Worm (Caenorhabditis elegans) whole organism, L2 larva: ENCODE measurements around the gene lgc-21.

Experiments used
- C34F6.9 ChIP-seq: fragments of 150-350 bp; optimal IDR thresholded peaks from 2 replicates; lab custom pipeline; 2014; ENCODE audit warnings: missing biosample characterization, missing genetic modification characterization
- F13H6.1 ChIP-seq: sonication (generic microtip); optimal IDR thresholded peaks from 2 replicates; lab custom pipeline; 2016; ENCODE audit warnings: missing genetic modification characterization, missing compliant biosample characterization
- R02D3.7 ChIP-seq: fragments of 150-350 bp; optimal IDR thresholded peaks from 2 replicates; lab custom pipeline; 2014; ENCODE audit warnings: missing biosample characterization, missing genetic modification characterization
- alr-1 ChIP-seq: fragments of 150-350 bp; optimal IDR thresholded peaks from 2 replicates; lab custom pipeline; 2014; ENCODE audit warnings: missing biosample characterization, missing genetic modification characterization
- aly-2 ChIP-seq: fragments of 150-350 bp; optimal IDR thresholded peaks from 2 replicates; lab custom pipeline; 2014; ENCODE audit warnings: missing biosample characterization, missing genetic modification characterization
- ceh-82 ChIP-seq: fragments of 150-350 bp; optimal IDR thresholded peaks from 2 replicates; lab custom pipeline; 2014; ENCODE audit warnings: missing biosample characterization, missing genetic modification characterization
- dmd-4 ChIP-seq: sonication (generic microtip); optimal IDR thresholded peaks from 2 replicates; lab custom pipeline; 2017; ENCODE audit warnings: missing biosample characterization, missing genetic modification characterization
- elt-1 ChIP-seq: fragments of 150-350 bp; optimal IDR thresholded peaks from 2 replicates; lab custom pipeline; 2014; ENCODE audit warnings: missing biosample characterization, missing genetic modification characterization
- fos-1 ChIP-seq: fragments of 150-350 bp; optimal IDR thresholded peaks from 2 replicates; lab custom pipeline; 2014; ENCODE audit warnings: missing biosample characterization, missing genetic modification characterization
- gmeb-1 ChIP-seq: fragments of 150-350 bp; optimal IDR thresholded peaks from 2 replicates; lab custom pipeline; 2014; ENCODE audit warnings: missing biosample characterization, missing genetic modification characterization
- lin-11 ChIP-seq: fragments of 150-350 bp; sonication (generic microtip); optimal IDR thresholded peaks from 2 replicates; lab custom pipeline; 2014; ENCODE audit warnings: missing biosample characterization, missing genetic modification characterization, inconsistent platforms, mixed read lengths
- lin-13 ChIP-seq: fragments of 150-350 bp; optimal IDR thresholded peaks from 2 replicates; lab custom pipeline; 2014; ENCODE audit warnings: missing biosample characterization, missing genetic modification reagents, missing genetic modification characterization
- lin-39 ChIP-seq: fragments of 150-350 bp; optimal IDR thresholded peaks from 2 replicates; lab custom pipeline; 2014; ENCODE audit warnings: missing biosample characterization, missing genetic modification reagents, missing genetic modification characterization
- lsy-2 ChIP-seq, 2 experiments: fragments of 150-350 bp in 1 of 2; sonication (generic microtip) in 1 of 2; optimal IDR thresholded peaks; 2 replicates each; lab custom pipeline; 2014 to 2017; ENCODE audit warnings: missing biosample characterization in 2 of 2, missing genetic modification characterization in 2 of 2
- mab-5 ChIP-seq: fragments of 150-350 bp; optimal IDR thresholded peaks from 2 replicates; lab custom pipeline; 2014; ENCODE audit warnings: missing biosample characterization, missing genetic modification characterization
- mbf-1 ChIP-seq: sonication (generic microtip); optimal IDR thresholded peaks from 2 replicates; lab custom pipeline; 2017; ENCODE audit warnings: missing biosample characterization, missing genetic modification characterization
- nhr-10 ChIP-seq: sonication (generic microtip); optimal IDR thresholded peaks from 2 replicates; lab custom pipeline; 2017; ENCODE audit warnings: missing biosample characterization, missing genetic modification characterization
- nhr-21 ChIP-seq: fragments of 150-350 bp; optimal IDR thresholded peaks from 2 replicates; lab custom pipeline; 2014; ENCODE audit warnings: missing biosample characterization, missing genetic modification characterization
- nhr-23 ChIP-seq: fragments of 150-350 bp; optimal IDR thresholded peaks from 2 replicates; lab custom pipeline; 2014; ENCODE audit warnings: missing biosample characterization, missing genetic modification reagents, missing genetic modification characterization
- nhr-25 ChIP-seq: fragments of 150-350 bp; sonication (generic microtip); optimal IDR thresholded peaks from 3 replicates; lab custom pipeline; 2014; ENCODE audit warnings: missing biosample characterization, missing genetic modification characterization
- nhr-77 ChIP-seq: fragments of 150-350 bp; optimal IDR thresholded peaks from 2 replicates; lab custom pipeline; 2014; ENCODE audit warnings: missing biosample characterization, missing genetic modification characterization
- peb-1 ChIP-seq: fragments of 150-350 bp; optimal IDR thresholded peaks from 2 replicates; lab custom pipeline; 2014; ENCODE audit warnings: missing biosample characterization, missing genetic modification characterization
- sem-4 ChIP-seq: fragments of 150-350 bp; optimal IDR thresholded peaks from 2 replicates; lab custom pipeline; 2014; ENCODE audit warnings: missing biosample characterization, missing genetic modification reagents, missing genetic modification characterization
- sma-9 ChIP-seq, 2 experiments: fragments of 150-350 bp in 1 of 2; sonication (generic microtip) in 1 of 2; optimal IDR thresholded peaks; 2 replicates each; lab custom pipeline; 2014 to 2016; ENCODE audit warnings: missing genetic modification characterization in 2 of 2, mild to moderate bottlenecking in 1 of 2, missing biosample characterization in 1 of 2, missing compliant biosample characterization in 1 of 2, missing genetic modification reagents in 1 of 2, moderate library complexity in 1 of 2
- snpc-4 ChIP-seq: fragments of 150-350 bp; optimal IDR thresholded peaks from 2 replicates; lab custom pipeline; 2014; ENCODE audit warnings: missing biosample characterization, missing genetic modification characterization
- unc-62 ChIP-seq: fragments of 150-350 bp; optimal IDR thresholded peaks from 2 replicates; lab custom pipeline; 2014; ENCODE audit warnings: missing biosample characterization, missing genetic modification reagents, missing genetic modification characterization
- zag-1 ChIP-seq: fragments of 150-350 bp; optimal IDR thresholded peaks from 2 replicates; lab custom pipeline; 2014; ENCODE audit warnings: missing biosample characterization, missing genetic modification characterization
- ztf-11 ChIP-seq: sonication (generic microtip); optimal IDR thresholded peaks from 2 replicates; lab custom pipeline; 2017; ENCODE audit warnings: missing biosample characterization, missing genetic modification characterization
- ztf-4 ChIP-seq: fragments of 150-350 bp; optimal IDR thresholded peaks from 2 replicates; lab custom pipeline; 2014; ENCODE audit warnings: missing biosample characterization, missing genetic modification characterization

lgc-21 gene

ce11 chrX:14030524-14030923, 37.3 kb downstream of the lgc-21 start:
- TF ChIP-seq sma-9 (GFP tag; optimal IDR thresholded peaks at IDR 0.05; lab: Kevin White, UChicago) (peak; percentile 42), sma-9 (tag; optimal IDR thresholded peaks at IDR 0.05; lab: Kevin White, UChicago) (no peak), snpc-4 (no peak)
- TF ChIP-seq, all 48 proteins: peak for 1

- TF ChIP-seq ceh-82 (no peak), F13H6.1 (no peak), ztf-11 (tag; lab: Kevin White, UChicago) (no peak), elt-1 (tag; lab: Kevin White, UChicago) (no peak), mbf-1 (no peak)
These were observed 37.9 kb downstream of the lgc-21 start for ce11 chrX:14029872-14030271.

ce11 chrX:14029392-14029791, 38.4 kb downstream of the lgc-21 start:
- TF ChIP-seq gmeb-1 (no peak), lsy-2 (tag; optimal IDR thresholded peaks at IDR 0.05; lab: Kevin White, UChicago) (no peak), nhr-10 (tag; lab: Kevin White, UChicago) (no peak), peb-1 (tag; lab: Kevin White, UChicago) (no peak), alr-1 (tag; lab: Kevin White, UChicago) (no peak), F13H6.1 (no peak), sma-9 (GFP tag; optimal IDR thresholded peaks at IDR 0.05; lab: Kevin White, UChicago) (no peak), sma-9 (tag; optimal IDR thresholded peaks at IDR 0.05; lab: Kevin White, UChicago) (no peak), ztf-11 (tag; lab: Kevin White, UChicago) (no peak)

ce11 chrX:14028492-14028891, 39.3 kb downstream of the lgc-21 start:
- no peak for TF ChIP-seq nhr-23
- no peak for TF ChIP-seq peb-1 (tag; lab: Kevin White, UChicago)
- no peak for TF ChIP-seq R02D3.7 (tag; lab: Kevin White, UChicago)
- no peak for TF ChIP-seq dmd-4 (tag; lab: Kevin White, UChicago)
- no peak for TF ChIP-seq elt-1 (tag; lab: Kevin White, UChicago)
- TF ChIP-seq nhr-21 = no peak
- no peak for TF ChIP-seq ceh-82
- no peak for TF ChIP-seq nhr-25
- no peak for TF ChIP-seq sem-4 (tag; lab: Kevin White, UChicago)
- TF ChIP-seq sma-9 (GFP tag; optimal IDR thresholded peaks at IDR 0.05; lab: Kevin White, UChicago) = no peak
- no peak for TF ChIP-seq sma-9 (tag; optimal IDR thresholded peaks at IDR 0.05; lab: Kevin White, UChicago)
- TF ChIP-seq snpc-4 = no peak

ce11 chrX:14026893-14027292, 40.9 kb downstream of the lgc-21 start:
- TF ChIP-seq lin-13 (GFP tag; lab: Kevin White, UChicago) (no peak), ztf-4 (tag; lab: Kevin White, UChicago) (no peak), mab-5 (tag; lab: Kevin White, UChicago) (no peak), nhr-10 (tag; lab: Kevin White, UChicago) (no peak), lin-39 (tag; lab: Kevin White, UChicago) (no peak), elt-1 (tag; lab: Kevin White, UChicago) (no peak), lin-11 (tag; lab: Kevin White, UChicago) (no peak), dmd-4 (tag; lab: Kevin White, UChicago) (no peak), zag-1 (tag; lab: Kevin White, UChicago) (no peak), ceh-82 (no peak), aly-2 (tag; lab: Kevin White, UChicago) (no peak), nhr-23 (no peak), unc-62 (GFP tag; lab: Kevin White, UChicago) (no peak), alr-1 (tag; lab: Kevin White, UChicago) (no peak), nhr-25 (no peak), C34F6.9 (tag; lab: Kevin White, UChicago) (no peak)

ce11 chrX:14024400-14024953, 43.3 kb downstream of the lgc-21 start:
- TF ChIP-seq zag-1 (tag; lab: Kevin White, UChicago) = no peak
- peak; percentile 58 for TF ChIP-seq F13H6.1
- TF ChIP-seq nhr-23 = no peak
- TF ChIP-seq sma-9 (GFP tag; optimal IDR thresholded peaks at IDR 0.05; lab: Kevin White, UChicago) = peak; percentile 31
- TF ChIP-seq sma-9 (tag; optimal IDR thresholded peaks at IDR 0.05; lab: Kevin White, UChicago) = no peak
- TF ChIP-seq sem-4 (tag; lab: Kevin White, UChicago) = no peak
- TF ChIP-seq fos-1 (tag; lab: Kevin White, UChicago) = peak; percentile 45

- TF ChIP-seq alr-1 (tag; lab: Kevin White, UChicago) (no peak), nhr-21 (no peak), nhr-77 (tag; lab: Kevin White, UChicago) (no peak)
These were observed 47.5 kb downstream of the lgc-21 start, which contains the start of gene C04C11.1 for ce11 chrX:14020290-14020689. TSS of gene C04C11.1 (plus strand) at chrX:14020590.
